Worm (Caenorhabditis elegans): ENCODE results near the gene M162.7.

DNA sequence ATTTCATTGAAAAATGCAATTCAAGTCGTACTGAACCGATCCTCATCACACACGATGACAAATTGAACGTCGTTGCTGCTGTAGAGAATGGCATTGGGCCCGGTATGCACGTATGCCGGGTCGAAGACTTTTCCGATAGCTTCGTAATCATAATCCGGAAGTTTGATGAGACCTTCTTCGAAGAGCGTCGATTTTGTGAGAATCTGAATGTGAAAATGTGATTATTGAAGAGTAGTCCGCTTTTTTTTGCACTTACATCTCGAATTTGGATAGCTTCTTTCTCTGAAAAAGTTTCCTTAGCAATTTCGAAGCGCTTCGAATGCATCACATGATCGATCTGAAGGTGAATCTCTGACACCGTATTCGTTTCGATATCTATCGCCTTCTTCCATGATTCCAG lies 17.6 kb downstream of the M162.7 start, which contains the start of gene fbxa-118:
- TF ChIP-seq klf-2 (GFP tag; conservative IDR thresholded peaks at IDR 0.05) (no peak), med-1 (GFP tag; optimal IDR thresholded peaks at IDR 0.05; ENCODE audit: insufficient read depth) (no peak), T22C8.4 (GFP tag; IDR thresholded peaks at IDR 0.05) (no peak), ztf-29 (GFP tag; IDR thresholded peaks at IDR 0.05) (no peak), flt-1 (GFP tag; IDR thresholded peaks at IDR 0.05) (no peak)

All from whole organism, midembryonic.